Fruit fly (Drosophila melanogaster): ENCODE results near the gene CG7457.
A peak's percentile ranks its signal among the peaks of the same experiment; 100 is the strongest.

The CG7457 gene

DNA sequence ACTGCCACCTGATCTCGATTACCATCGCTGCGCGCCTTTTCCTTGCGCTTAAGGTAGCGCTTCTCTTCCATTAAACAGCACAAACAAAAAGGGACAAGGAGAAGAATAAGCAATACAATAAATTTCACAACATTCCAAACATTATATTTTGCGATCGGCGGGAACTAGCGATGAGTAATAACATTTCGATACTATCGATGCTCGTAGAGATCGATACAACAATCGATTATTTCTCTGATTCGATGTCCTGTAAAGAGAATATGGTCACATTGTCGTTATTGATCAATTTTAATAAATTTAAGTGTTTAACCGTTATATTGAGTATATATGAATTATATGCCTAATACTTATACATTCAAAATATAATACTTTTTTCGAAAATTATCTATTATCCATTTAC is at the start of gene CG7457 (continued):
- TF ChIP-seq repo (GFP tag; optimal IDR thresholded peaks at IDR 0.05): no peak
- TF ChIP-seq E2f1 (GFP tag; IDR thresholded peaks at IDR 0.05): no peak
- TF ChIP-seq CG2875 (GFP tag; optimal IDR thresholded peaks at IDR 0.05): no peak
- peak; percentile 25; the same call in 1 of the 2 replicates for TF ChIP-seq CG9932 (GFP tag; IDR thresholded peaks at IDR 0.05)
- TF ChIP-seq CTCF (GFP tag; optimal IDR thresholded peaks at IDR 0.05): no peak
- TF ChIP-seq eyg (GFP tag; optimal IDR thresholded peaks at IDR 0.05): no peak
- TF ChIP-seq insv (GFP tag; optimal IDR thresholded peaks at IDR 0.05): no peak
- TF ChIP-seq gcm2 (GFP tag; optimal IDR thresholded peaks at IDR 0.05): no peak
- TF ChIP-seq lola (GFP tag; optimal IDR thresholded peaks at IDR 0.05): no peak
- no peak for TF ChIP-seq Six4 (GFP tag; optimal IDR thresholded peaks at IDR 0.05)
- no peak for TF ChIP-seq CG10959 (GFP tag; IDR thresholded peaks at IDR 0.05)
- TF ChIP-seq CG11695 (GFP tag; IDR thresholded peaks at IDR 0.05): no peak
- no peak for TF ChIP-seq twi (tag; optimal IDR thresholded peaks at IDR 0.05)
- no peak for TF ChIP-seq al (GFP tag; IDR thresholded peaks at IDR 0.05)
- no peak for TF ChIP-seq CG1832 (GFP tag; optimal IDR thresholded peaks at IDR 0.05)
- no peak for TF ChIP-seq CG12104 (GFP tag; optimal IDR thresholded peaks at IDR 0.05)
- TF ChIP-seq Lhr (GFP tag; optimal IDR thresholded peaks at IDR 0.05): peak; percentile 28
- no peak for TF ChIP-seq Lim3 (GFP tag; IDR thresholded peaks at IDR 0.05)
- TF ChIP-seq Bdp1 (GFP tag; optimal IDR thresholded peaks at IDR 0.05): no peak
- no peak for TF ChIP-seq CG8944 (GFP tag; optimal IDR thresholded peaks at IDR 0.05)
- TF ChIP-seq CG1233 (GFP tag; optimal IDR thresholded peaks at IDR 0.05): no peak
- TF ChIP-seq Nf-YA (GFP tag; IDR thresholded peaks at IDR 0.05): no peak
- TF ChIP-seq chm (GFP tag; IDR thresholded peaks at IDR 0.05): no peak
- no peak for TF ChIP-seq usp (GFP tag; optimal IDR thresholded peaks at IDR 0.05)
- no peak for TF ChIP-seq ci (GFP tag; IDR thresholded peaks at IDR 0.05)
- peak; percentile 97 for TF ChIP-seq CG13287 (GFP tag; IDR thresholded peaks at IDR 0.05; ENCODE audit: partially characterized antibody)
- TF ChIP-seq Sry-δ (GFP tag; optimal IDR thresholded peaks at IDR 0.05): peak; percentile 76
- no peak for TF ChIP-seq CG15696 (tag; optimal IDR thresholded peaks at IDR 0.05)
- TF ChIP-seq CG11093 (GFP tag; IDR thresholded peaks at IDR 0.05): no peak
- TF ChIP-seq CG6791 (GFP tag; IDR thresholded peaks at IDR 0.05; ENCODE audit: partially characterized antibody): peak; percentile 97
- peak; percentile 73 for TF ChIP-seq sd (tag; optimal IDR thresholded peaks at IDR 0.05)
- TF ChIP-seq CG5953 (GFP tag; IDR thresholded peaks at IDR 0.05): no peak
- TF ChIP-seq CG33213 (GFP tag; optimal IDR thresholded peaks at IDR 0.05): no peak
- TF ChIP-seq sc (optimal IDR thresholded peaks at IDR 0.05): no peak
- TF ChIP-seq sc (GFP tag; optimal IDR thresholded peaks at IDR 0.05): no peak
- no peak for TF ChIP-seq vfl (GFP tag; optimal IDR thresholded peaks at IDR 0.05)
- no peak for TF ChIP-seq cwo (GFP tag; optimal IDR thresholded peaks at IDR 0.05)
- TF ChIP-seq CG2678 (tag; optimal IDR thresholded peaks at IDR 0.05): no peak
- peak; percentile 95 for TF ChIP-seq stwl (tag; optimal IDR thresholded peaks at IDR 0.05)
- no peak for TF ChIP-seq Fer1 (GFP tag; optimal IDR thresholded peaks at IDR 0.05)
- no peak for TF ChIP-seq sens-2 (GFP tag; IDR thresholded peaks at IDR 0.05)
- no peak for TF ChIP-seq B-H2 (GFP tag; optimal IDR thresholded peaks at IDR 0.05)
- TF ChIP-seq Doc3 (GFP tag; IDR thresholded peaks at IDR 0.05; ENCODE audit: partially characterized antibody): peak; percentile 93
- TF ChIP-seq CG10431 (GFP tag; optimal IDR thresholded peaks at IDR 0.05): no peak
- TF ChIP-seq tll (GFP tag; optimal IDR thresholded peaks at IDR 0.05): no peak
- no peak for TF ChIP-seq abd-A (tag; optimal IDR thresholded peaks at IDR 0.05)
- TF ChIP-seq trh (GFP tag; optimal IDR thresholded peaks at IDR 0.05): no peak
- no peak for TF ChIP-seq ab (GFP tag; optimal IDR thresholded peaks at IDR 0.05)
- no peak for TF ChIP-seq grn (GFP tag; optimal IDR thresholded peaks at IDR 0.05)
- TF ChIP-seq BEAF-32 (GFP tag; optimal IDR thresholded peaks at IDR 0.05): peak; percentile 90
- no peak for TF ChIP-seq corto (GFP tag; optimal IDR thresholded peaks at IDR 0.05)
- no peak for TF ChIP-seq Doc2 (GFP tag; IDR thresholded peaks at IDR 0.05)
- TF ChIP-seq CG14441 (GFP tag; IDR thresholded peaks at IDR 0.05): no peak
